Worm (Caenorhabditis elegans) whole organism, L4 larva: Measurements from ENCODE around the gene snrp-200.

Experiments
- D1046.2 ChIP-seq: fragments of 200-800 bp; sonication (Bioruptor generic); IDR thresholded peaks from 2 replicates; pipeline ENCODE4 v1.3.6; 2022; ENCODE audit warnings: missing genetic modification characterization, missing compliant biosample characterization
- F26F4.8 ChIP-seq: fragments of 200-800 bp; sonication (Bioruptor generic); conservative IDR thresholded peaks from 2 replicates; pipeline ENCODE4 v1.3.6; 2022; ENCODE audit warnings: missing genetic modification characterization, missing compliant biosample characterization
- F44E2.7 ChIP-seq: fragments of 200-800 bp; sonication (Bioruptor generic); IDR thresholded peaks from 2 replicates; pipeline ENCODE4 v2.1.2; 2022; ENCODE audit warnings: missing genetic modification characterization, missing compliant biosample characterization
- T20F7.1 ChIP-seq: fragments of 200-800 bp; sonication (Bioruptor generic); optimal IDR thresholded peaks from 2 replicates; lab custom pipeline; 2018; ENCODE audit warnings: mild to moderate bottlenecking, missing genetic modification characterization, missing compliant biosample characterization
- T26A8.4 ChIP-seq: fragments of 200-800 bp; sonication (Bioruptor generic); IDR thresholded peaks from 2 replicates; pipeline ENCODE4 v1.3.6; 2022; ENCODE audit warnings: missing genetic modification characterization, missing compliant biosample characterization
- ZK337.2 ChIP-seq: fragments of 200-800 bp; sonication (Bioruptor generic); IDR thresholded peaks from 2 replicates; pipeline ENCODE4 v1.3.6; 2022; ENCODE audit warnings: missing genetic modification reagents, missing genetic modification characterization, missing compliant biosample characterization
- aha-1 ChIP-seq: fragments of 150-350 bp; peaks from one replicate; lab custom pipeline; 2014; ENCODE audit warnings: missing biosample characterization, missing genetic modification characterization
- aly-2 ChIP-seq: sonication (generic microtip); optimal IDR thresholded peaks from 2 replicates; lab custom pipeline; 2018; ENCODE audit warnings: missing biosample characterization, missing genetic modification characterization
- arid-1 ChIP-seq: fragments of 200-800 bp; sonication (Bioruptor generic); conservative IDR thresholded peaks from 2 replicates; pipeline ENCODE4 v1.3.6; 2022; ENCODE audit warnings: missing genetic modification reagents, missing genetic modification characterization, missing compliant biosample characterization
- ceh-28 ChIP-seq: fragments of 150-350 bp; optimal IDR thresholded peaks from 2 replicates; lab custom pipeline; 2014; ENCODE audit warnings: missing biosample characterization, missing genetic modification reagents, missing genetic modification characterization
- ceh-62 ChIP-seq: sonication (generic microtip); optimal IDR thresholded peaks from 2 replicates; lab custom pipeline; 2017; ENCODE audit warnings: missing biosample characterization, missing genetic modification characterization
- ceh-82 ChIP-seq: sonication (generic microtip); optimal IDR thresholded peaks from 2 replicates; lab custom pipeline; 2017; ENCODE audit warnings: missing biosample characterization, missing genetic modification characterization
- daf-12 ChIP-seq: fragments of 150-350 bp; optimal IDR thresholded peaks from 2 replicates; lab custom pipeline; 2014; ENCODE audit warnings: missing biosample characterization, missing genetic modification reagents, missing genetic modification characterization
- dmd-6 ChIP-seq: fragments of 200-800 bp; sonication (Bioruptor generic); IDR thresholded peaks from 2 replicates; pipeline ENCODE4 v1.3.6; 2022; ENCODE audit warnings: missing genetic modification reagents, missing genetic modification characterization, missing compliant biosample characterization
- dmd-8 ChIP-seq: fragments of 200-800 bp; sonication (Bioruptor generic); IDR thresholded peaks from 2 replicates; pipeline ENCODE4 v1.3.6; 2022; ENCODE audit warnings: missing genetic modification characterization, missing compliant biosample characterization
- dmd-9 ChIP-seq: fragments of 200-800 bp; sonication (Bioruptor generic); IDR thresholded peaks from 2 replicates; pipeline ENCODE4 v1.3.6; 2022; ENCODE audit warnings: missing genetic modification reagents, missing genetic modification characterization, missing compliant biosample characterization
- egl-27 ChIP-seq: sonication (generic microtip); optimal IDR thresholded peaks from 3 replicates; lab custom pipeline; 2017; ENCODE audit warnings: missing biosample characterization, missing genetic modification reagents, missing genetic modification characterization
- egl-43 ChIP-seq: fragments of 200-800 bp; sonication (Bioruptor generic); IDR thresholded peaks from 2 replicates; pipeline ENCODE4 v1.3.6; 2022; ENCODE audit warnings: missing genetic modification reagents, missing genetic modification characterization, missing compliant biosample characterization
- hif-1 ChIP-seq, 2 experiments: sonication (generic microtip); optimal IDR thresholded peaks; 2 replicates each; lab custom pipeline; 2016 to 2017; ENCODE audit warnings: missing compliant biosample characterization in 2 of 2, missing genetic modification characterization in 2 of 2, missing genetic modification reagents in 2 of 2, missing genotype in 2 of 2, mild to moderate bottlenecking in 1 of 2
- hlh-11 ChIP-seq: fragments of 200-800 bp; sonication (Bioruptor generic); optimal IDR thresholded peaks from 2 replicates; lab custom pipeline; 2018; ENCODE audit warnings: mild to moderate bottlenecking, missing genetic modification characterization, missing compliant biosample characterization
- hlh-30 ChIP-seq: sonication (generic microtip); optimal IDR thresholded peaks from 2 replicates; lab custom pipeline; 2017; ENCODE audit warnings: antibody characterized with exemption, mild to moderate bottlenecking, missing genetic modification characterization, missing compliant biosample characterization; ENCODE audit not compliant: insufficient read depth
- lim-7 ChIP-seq: fragments of 200-800 bp; sonication (Bioruptor generic); IDR thresholded peaks from 2 replicates; pipeline ENCODE4 v1.3.6; 2022; ENCODE audit warnings: missing genetic modification characterization, missing compliant biosample characterization
- lin-15B ChIP-seq: fragments of 150-350 bp; sonication (generic microtip); optimal IDR thresholded peaks from 3 replicates; lab custom pipeline; 2014; ENCODE audit warnings: missing biosample characterization, missing genetic modification characterization
- lin-29 ChIP-seq: fragments of 200-800 bp; sonication (Bioruptor generic); IDR thresholded peaks from 2 replicates; pipeline ENCODE4 v1.3.6; 2022; ENCODE audit warnings: missing genetic modification reagents, missing genetic modification characterization, missing compliant biosample characterization
- lir-3 ChIP-seq: sonication (generic microtip); optimal IDR thresholded peaks from 2 replicates; lab custom pipeline; 2016; ENCODE audit warnings: mild to moderate bottlenecking, missing genetic modification characterization, missing compliant biosample characterization
- mdl-1 ChIP-seq, 2 experiments: fragments of 150-350 bp in 1 of 2; sonication (generic microtip) in 1 of 2; optimal IDR thresholded peaks; 2 replicates each; lab custom pipeline; 2014 to 2017; ENCODE audit warnings: missing biosample characterization in 2 of 2, missing genetic modification characterization in 2 of 2
- mdt-29 ChIP-seq: fragments of 200-800 bp; sonication (Bioruptor generic); IDR thresholded peaks from 2 replicates; pipeline ENCODE4 v1.3.6; 2022; ENCODE audit warnings: missing genetic modification reagents, missing genetic modification characterization, missing compliant biosample characterization
- mep-1 ChIP-seq: fragments of 150-350 bp; sonication (generic microtip); optimal IDR thresholded peaks from 3 replicates; lab custom pipeline; 2014; ENCODE audit warnings: missing biosample characterization, missing genetic modification characterization
- mes-2 ChIP-seq: sonication (generic microtip); optimal IDR thresholded peaks from 2 replicates; lab custom pipeline; 2016; ENCODE audit warnings: missing genotype, mild to moderate bottlenecking, missing genetic modification characterization, missing compliant biosample characterization; ENCODE audit not compliant: poor library complexity, severe bottlenecking
- mxl-3 ChIP-seq: fragments of 200-800 bp; sonication (Bioruptor generic); optimal IDR thresholded peaks from 2 replicates; lab custom pipeline; 2018; ENCODE audit warnings: mild to moderate bottlenecking, missing genetic modification characterization, missing compliant biosample characterization
- nhr-28 ChIP-seq: fragments of 150-350 bp; optimal IDR thresholded peaks from 2 replicates; lab custom pipeline; 2014; ENCODE audit warnings: missing biosample characterization, missing genetic modification characterization
- nhr-41 ChIP-seq: fragments of 200-800 bp; sonication (Bioruptor generic); IDR thresholded peaks from 2 replicates; pipeline ENCODE4 v1.3.6; 2022; ENCODE audit warnings: missing genetic modification reagents, missing genetic modification characterization, missing compliant biosample characterization
- nhr-42 ChIP-seq: fragments of 200-800 bp; sonication (Bioruptor generic); IDR thresholded peaks from 2 replicates; pipeline ENCODE4 v1.3.6; 2022; ENCODE audit warnings: missing genetic modification characterization, missing compliant biosample characterization
- pha-4 ChIP-seq, 2 experiments: fragments of 150-350 bp in 1 of 2; fragments of 200-800 bp in 1 of 2; sonication (Bioruptor generic) in 1 of 2; IDR thresholded peaks in 1 of 2; optimal IDR thresholded peaks in 1 of 2; 2 replicates each; pipeline versions ENCODE4 v1.3.6 to Lab custom; 2014 to 2022; ENCODE audit warnings: missing genetic modification characterization in 2 of 2, missing genetic modification reagents in 2 of 2, missing biosample characterization in 1 of 2, missing compliant biosample characterization in 1 of 2
- saeg-2 ChIP-seq: fragments of 200-800 bp; sonication (Bioruptor generic); IDR thresholded peaks from 2 replicates; pipeline ENCODE4 v1.3.6; 2022; ENCODE audit warnings: missing genetic modification reagents, missing genetic modification characterization, missing compliant biosample characterization
- set-16 ChIP-seq: fragments of 200-800 bp; sonication (Bioruptor generic); IDR thresholded peaks from 2 replicates; pipeline ENCODE4 v1.3.6; 2022; ENCODE audit warnings: missing genetic modification reagents, missing genetic modification characterization, missing compliant biosample characterization
- snpc-4 ChIP-seq: fragments of 150-350 bp; optimal IDR thresholded peaks from 2 replicates; lab custom pipeline; 2014; ENCODE audit warnings: missing biosample characterization, missing genetic modification characterization
- spr-3 ChIP-seq: fragments of 200-800 bp; sonication (Bioruptor generic); optimal IDR thresholded peaks from 2 replicates; lab custom pipeline; 2018; ENCODE audit warnings: mild to moderate bottlenecking, missing genetic modification characterization, missing compliant biosample characterization
- tag-97 ChIP-seq: fragments of 200-800 bp; sonication (Bioruptor generic); IDR thresholded peaks from 2 replicates; pipeline ENCODE4 v1.3.6; 2022; ENCODE audit warnings: missing genetic modification characterization, missing compliant biosample characterization
- unc-39 ChIP-seq: sonication (generic microtip); optimal IDR thresholded peaks from 2 replicates; lab custom pipeline; 2017; ENCODE audit warnings: missing biosample characterization, missing genetic modification characterization
- unc-62 ChIP-seq, 3 experiments: fragments of 150-350 bp in 1 of 3; sonication (generic microtip); optimal IDR thresholded peaks in 2 of 3; peaks in 1 of 3; 1 replicate in 1 of 3; 2 replicates in 2 of 3; lab custom pipeline; 2014 to 2017; ENCODE audit warnings: missing biosample characterization in 3 of 3, missing genetic modification characterization in 3 of 3, missing genetic modification reagents in 3 of 3, missing genotype in 1 of 3
- zfp-3 ChIP-seq: fragments of 200-800 bp; sonication (Bioruptor generic); conservative IDR thresholded peaks from 2 replicates; pipeline ENCODE4 v1.3.6; 2022; ENCODE audit warnings: missing genetic modification reagents, missing genetic modification characterization, missing compliant biosample characterization

snrp-200 gene

DNA sequence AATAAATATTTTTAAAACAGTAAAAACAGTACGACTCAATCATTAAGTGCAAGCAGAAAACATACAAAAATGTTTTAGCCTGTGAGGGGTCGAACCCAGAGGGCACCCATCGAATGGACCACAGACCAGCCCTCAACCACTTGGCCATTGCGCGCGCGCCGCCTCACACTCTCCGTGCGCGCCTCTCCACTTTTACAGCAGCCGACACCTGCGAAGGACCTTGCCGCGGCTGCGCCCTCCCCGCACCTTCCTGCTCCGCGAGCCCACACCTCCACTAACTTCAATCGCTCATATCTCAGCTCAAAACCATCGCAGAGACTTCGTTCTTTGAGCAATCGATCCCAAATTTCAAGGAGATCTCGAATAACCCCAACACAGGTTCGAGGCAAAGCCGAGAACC is 41.7 kb upstream of the snrp-200 start (continued):
- TF ChIP-seq nhr-42 (GFP tag; lab: Robert Waterston, UW) = peak; percentile 80; the same call in 1 of the 2 replicates
- TF ChIP-seq aha-1 (tag; lab: Kevin White, UChicago) = peak; percentile 93
- peak; percentile 75; the same call in 1 of the 2 replicates for TF ChIP-seq egl-43 (GFP tag; lab: Robert Waterston, UW)
- TF ChIP-seq T26A8.4 (GFP tag; lab: Robert Waterston, UW) = peak; percentile 81
- TF ChIP-seq mep-1 = peak; percentile 71
- TF ChIP-seq dmd-6 (GFP tag; lab: Robert Waterston, UW) = peak; percentile 49; the same call in 1 of the 2 replicates

- TF ChIP-seq aha-1 (tag; lab: Kevin White, UChicago) (peak; percentile 60), aly-2 (tag; lab: Kevin White, UChicago) (no peak), F26F4.8 (GFP tag; lab: Robert Waterston, UW) (no peak)
Observed at ce11 chrII:12776379-12776778, 39.7 kb upstream of the snrp-200 start, which contains the start of gene Y46G5A.34. Gene Y46G5A.34 (plus strand): TSS chrII:12776679.

ce11 chrII:12774402-12774801 is 37.7 kb upstream of the snrp-200 start, which contains the start of gene Y46G5A.14:
Gene Y46G5A.14 (plus strand): TSS chrII:12774702.
- TF ChIP-seq lir-3 (tag; lab: Kevin White, UChicago) (no peak), F44E2.7 (GFP tag; lab: Robert Waterston, UW) (no peak), aly-2 (tag; lab: Kevin White, UChicago) (no peak), hlh-11 (tag; lab: Kevin White, UChicago) (no peak), lin-29 (GFP tag; lab: Robert Waterston, UW) (no peak), saeg-2 (GFP tag; lab: Robert Waterston, UW) (no peak), daf-12 (tag; lab: Kevin White, UChicago) (no peak), nhr-41 (no peak), dmd-9 (GFP tag; lab: Robert Waterston, UW) (no peak), ceh-82 (no peak), lin-15B (tag; lab: Kevin White, UChicago) (no peak)
- TF ChIP-seq, all 104 proteins: peak for 0

- no peak for TF ChIP-seq snpc-4 (tag; lab: Kevin White, UChicago)
- no peak for TF ChIP-seq lin-29 (GFP tag; lab: Robert Waterston, UW)
- TF ChIP-seq mdl-1 (tag; optimal IDR thresholded peaks at IDR 0.05; lab: Kevin White, UChicago) = no peak
- no peak for TF ChIP-seq hlh-30
- peak; percentile 73 for TF ChIP-seq set-16 (GFP tag; lab: Robert Waterston, UW)
- TF ChIP-seq nhr-28 (tag; lab: Kevin White, UChicago) = no peak
- no peak for TF ChIP-seq D1046.2 (GFP tag; lab: Robert Waterston, UW)
- no peak for TF ChIP-seq ZK337.2 (GFP tag; lab: Robert Waterston, UW)
Observed at ce11 chrII:12769947-12770346, 33.2 kb upstream of the snrp-200 start.

DNA sequence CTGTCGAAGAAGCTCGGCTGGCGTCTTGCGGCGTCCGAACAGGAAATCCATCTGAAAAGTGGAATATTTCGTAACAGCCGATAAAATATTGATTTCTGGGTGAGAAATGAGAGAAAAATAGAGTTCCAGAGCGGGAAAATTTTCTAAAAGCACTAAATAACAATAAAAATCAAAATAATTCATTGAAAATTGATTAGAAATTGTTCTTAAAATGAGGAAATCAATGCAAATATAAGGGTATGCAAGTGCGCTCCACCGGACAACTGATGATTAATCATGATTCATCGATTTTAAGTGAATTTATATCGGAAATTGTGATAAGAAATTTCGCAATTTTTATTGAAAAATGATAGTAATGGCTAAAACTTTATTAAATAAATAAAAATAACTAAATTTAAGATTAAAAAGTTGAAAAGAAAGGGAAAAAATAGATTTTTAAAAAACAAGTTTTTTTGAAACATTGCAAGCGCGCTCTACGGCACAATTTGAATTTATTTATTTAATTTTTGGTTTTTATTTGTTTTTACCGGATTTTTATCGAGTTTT is 31.5 kb upstream of the snrp-200 start, which contains the start of the genes vps-2 and tiar-2:
Gene vps-2, minus strand, starts transcription at position 51 of the 546 bp plus-strand sequence.
Gene tiar-2, plus strand, starts transcription at position 520 of the 546 bp plus-strand sequence.
- TF ChIP-seq ceh-62 (tag; lab: Kevin White, UChicago) (no peak), unc-39 (tag; lab: Kevin White, UChicago) (no peak), lin-29 (GFP tag; lab: Robert Waterston, UW) (no peak), hif-1 (tag; optimal IDR thresholded peaks at IDR 0.05; lab: Kevin White, UChicago) (no peak), egl-27 (tag; lab: Kevin White, UChicago) (no peak), pha-4 (GFP tag; IDR thresholded peaks at IDR 0.05; lab: Robert Waterston, UW) (no peak), pha-4 (tag; optimal IDR thresholded peaks at IDR 0.05; lab: Kevin White, UChicago) (no peak), mxl-3 (GFP tag; lab: Kevin White, UChicago) (no peak), tag-97 (GFP tag; lab: Robert Waterston, UW) (no peak), spr-3 (GFP tag; lab: Kevin White, UChicago) (no peak), dmd-6 (GFP tag; lab: Robert Waterston, UW) (no peak), arid-1 (GFP tag; lab: Robert Waterston, UW) (no peak), mes-2 (peak; percentile 46), unc-62 (GFP tag; optimal IDR thresholded peaks at IDR 0.05 in 1 of 2; lab: Kevin White, UChicago) (peak in 1 of 2 experiments; percentile 64), unc-62 (tag; optimal IDR thresholded peaks at IDR 0.05; lab: Kevin White, UChicago) (no peak), D1046.2 (GFP tag; lab: Robert Waterston, UW) (no peak), ceh-28 (tag; lab: Kevin White, UChicago) (no peak), daf-12 (tag; lab: Kevin White, UChicago) (no peak), nhr-41 (no peak), zfp-3 (no peak), mdt-29 (GFP tag; lab: Robert Waterston, UW) (no peak), T20F7.1 (GFP tag; lab: Kevin White, UChicago) (no peak), dmd-8 (GFP tag; lab: Robert Waterston, UW) (no peak), lim-7 (no peak)
